Worm (Caenorhabditis elegans): ENCODE data around the gene ndua-5.

ndua-5 gene

DNA sequence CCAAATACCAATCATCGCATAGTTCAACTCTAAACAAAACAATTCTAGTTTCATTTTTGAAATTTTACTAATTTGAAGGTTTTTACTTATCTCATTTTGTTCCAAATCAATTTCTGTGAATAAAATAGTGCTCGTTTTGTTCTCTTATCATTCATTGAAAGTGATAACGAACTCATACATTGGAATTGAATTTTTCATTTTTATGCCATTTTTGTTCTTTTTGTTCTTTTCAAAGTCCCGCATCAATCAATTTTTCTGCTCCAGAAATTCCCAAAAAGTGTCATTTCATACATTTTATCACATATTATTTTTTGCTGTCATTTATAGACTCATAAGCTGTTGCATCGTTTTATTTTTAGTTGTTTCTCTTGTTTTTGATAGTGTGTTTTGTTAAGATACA is 12.8 kb upstream of the ndua-5 start:
- peak; percentile 39 for TF ChIP-seq elt-2 (tag; optimal IDR thresholded peaks at IDR 0.05)
- no peak for TF ChIP-seq unc-62 (GFP tag; optimal IDR thresholded peaks at IDR 0.05)

- TF ChIP-seq lir-3 (tag; optimal IDR thresholded peaks at IDR 0.05; ENCODE audit: poor library complexity) (no peak), sptf-1 (tag; optimal IDR thresholded peaks at IDR 0.05) (no peak), nhr-20 (tag; optimal IDR thresholded peaks at IDR 0.05) (peak; percentile 16), xbp-1 (tag; optimal IDR thresholded peaks at IDR 0.05) (no peak), nhr-12 (tag; optimal IDR thresholded peaks at IDR 0.05) (no peak), ceh-82 (tag; optimal IDR thresholded peaks at IDR 0.05) (no peak), nhr-71 (tag; optimal IDR thresholded peaks at IDR 0.05) (no peak), mab-9 (GFP tag; IDR thresholded peaks at IDR 0.05) (no peak), Y116A8C.19 (tag; optimal IDR thresholded peaks at IDR 0.05; ENCODE audit: borderline replicate concordance) (no peak), fkh-10 (GFP tag; optimal IDR thresholded peaks at IDR 0.05) (no peak), nhr-11 (tag; optimal IDR thresholded peaks at IDR 0.05) (no peak), blmp-1 (tag; optimal IDR thresholded peaks at IDR 0.05) (peak; percentile 22), efl-3 (GFP tag; optimal IDR thresholded peaks at IDR 0.05) (no peak), C16A3.4 (tag; optimal IDR thresholded peaks at IDR 0.05) (no peak), nhr-19 (GFP tag; conservative IDR thresholded peaks at IDR 0.05) (no peak), lin-14 (GFP tag; optimal IDR thresholded peaks at IDR 0.05) (peak; percentile 19), aha-1 (tag; optimal IDR thresholded peaks at IDR 0.05) (no peak), F16B12.6 (tag; optimal IDR thresholded peaks at IDR 0.05) (no peak), egl-13 (tag; optimal IDR thresholded peaks at IDR 0.05) (no peak), nhr-237 (tag; optimal IDR thresholded peaks at IDR 0.05) (no peak), nhr-85 (tag) (peak; percentile 82), tbx-2 (tag; optimal IDR thresholded peaks at IDR 0.05) (no peak), fkh-8 (tag; optimal IDR thresholded peaks at IDR 0.05) (no peak), ceh-8 (GFP tag; optimal IDR thresholded peaks at IDR 0.05) (no peak)
Measured at ce11 chrIV:9536124-9536523, 11.4 kb upstream of the ndua-5 start.

ce11 chrIV:9535105-9535504 is 10.4 kb upstream of the ndua-5 start:
- no peak for TF ChIP-seq lin-13 (GFP tag; optimal IDR thresholded peaks at IDR 0.05)
- TF ChIP-seq pqm-1 (tag; optimal IDR thresholded peaks at IDR 0.05) = no peak
- TF ChIP-seq ceh-88 (GFP tag; IDR thresholded peaks at IDR 0.05) = no peak
- no peak for TF ChIP-seq nhr-12 (tag; optimal IDR thresholded peaks at IDR 0.05)
- TF ChIP-seq nhr-85 (tag) = peak; percentile 76
- peak; percentile 28 for TF ChIP-seq nhr-19 (GFP tag; conservative IDR thresholded peaks at IDR 0.05)
- TF ChIP-seq lin-35 (GFP tag; optimal IDR thresholded peaks at IDR 0.05) = peak in 1 of 2 experiments; percentile 20
- TF ChIP-seq blmp-1 (tag; optimal IDR thresholded peaks at IDR 0.05) = peak; percentile 76
- TF ChIP-seq nhr-71 (tag; optimal IDR thresholded peaks at IDR 0.05) = peak; percentile 55
- TF ChIP-seq efl-1 (optimal IDR thresholded peaks at IDR 0.05) = no peak
- no peak for TF ChIP-seq efl-1 (GFP tag; optimal IDR thresholded peaks at IDR 0.05 in 1 of 2)
- TF ChIP-seq tbx-2 (tag; optimal IDR thresholded peaks at IDR 0.05) = peak; percentile 30
- peak; percentile 47 for TF ChIP-seq lin-14 (GFP tag; optimal IDR thresholded peaks at IDR 0.05)
- peak; percentile 39 for TF ChIP-seq nhr-90 (tag; optimal IDR thresholded peaks at IDR 0.05; ENCODE audit: poor library complexity)
- TF ChIP-seq snu-23 (GFP tag; optimal IDR thresholded peaks at IDR 0.05) = peak; percentile 58
- no peak for TF ChIP-seq efl-3 (GFP tag; optimal IDR thresholded peaks at IDR 0.05)
- peak in 5 of 6 experiments; percentile 46 to 81 (median 76) for TF ChIP-seq elt-3 (tag; optimal IDR thresholded peaks at IDR 0.05)
- TF ChIP-seq nhr-20 (tag; optimal IDR thresholded peaks at IDR 0.05) = peak; percentile 63

DNA sequence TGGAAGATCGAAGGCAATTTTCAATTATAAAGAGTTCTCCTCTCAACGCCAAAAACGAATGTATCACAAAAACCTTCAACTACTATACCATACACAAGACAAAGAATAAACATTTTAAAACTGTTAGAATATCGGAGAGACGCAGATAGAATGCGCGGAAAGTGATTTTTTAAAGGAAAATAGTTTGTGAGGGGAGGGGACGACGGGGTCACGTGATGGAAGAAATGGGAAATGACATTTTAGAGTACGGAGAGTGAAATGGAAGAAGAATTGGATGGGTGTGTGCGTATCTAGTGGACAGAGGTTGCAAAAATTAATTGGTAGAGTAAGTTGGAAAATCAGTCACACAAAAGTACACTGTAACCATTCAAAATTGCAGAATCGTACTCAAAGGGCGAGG is 9.6 kb upstream of the ndua-5 start:
- TF ChIP-seq swsn-7 (tag; optimal IDR thresholded peaks at IDR 0.05) = peak; percentile 55
- no peak for TF ChIP-seq elt-2 (tag; optimal IDR thresholded peaks at IDR 0.05)
- peak; percentile 21 for TF ChIP-seq unc-130 (tag; optimal IDR thresholded peaks at IDR 0.05)
- TF ChIP-seq isw-1 (GFP tag; IDR thresholded peaks at IDR 0.05) = no peak
- TF ChIP-seq ets-5 (GFP tag; IDR thresholded peaks at IDR 0.05) = no peak
- TF ChIP-seq pag-3 (tag; optimal IDR thresholded peaks at IDR 0.05; ENCODE audit: borderline replicate concordance, insufficient read depth) = no peak
- TF ChIP-seq unc-86 (tag; optimal IDR thresholded peaks at IDR 0.05) = no peak
- TF ChIP-seq grh-1 (GFP tag; IDR thresholded peaks at IDR 0.05) = peak; percentile 63; the same call in 1 of the 2 replicates
- no peak for TF ChIP-seq ceh-63 (GFP tag; optimal IDR thresholded peaks at IDR 0.05)
- peak; percentile 26 for TF ChIP-seq rnt-1 (tag; optimal IDR thresholded peaks at IDR 0.05)
- TF ChIP-seq Y116A8C.19 (tag; optimal IDR thresholded peaks at IDR 0.05; ENCODE audit: borderline replicate concordance) = no peak
- TF ChIP-seq lin-35 (GFP tag; optimal IDR thresholded peaks at IDR 0.05) = peak; percentile 9 to 66
- no peak for TF ChIP-seq F16B12.6 (tag; optimal IDR thresholded peaks at IDR 0.05)
- peak; percentile 59 for TF ChIP-seq xbp-1 (tag; optimal IDR thresholded peaks at IDR 0.05)
- no peak for TF ChIP-seq mef-2 (tag; optimal IDR thresholded peaks at IDR 0.05)
- no peak for TF ChIP-seq zag-1 (tag; optimal IDR thresholded peaks at IDR 0.05)
- peak; percentile 53 for TF ChIP-seq nhr-237 (tag; optimal IDR thresholded peaks at IDR 0.05)
- peak in 1 of 2 experiments; percentile 71 for TF ChIP-seq mdl-1 (tag; optimal IDR thresholded peaks at IDR 0.05)
- TF ChIP-seq pax-3 (tag; optimal IDR thresholded peaks at IDR 0.05) = no peak

All from whole organism, L1 larva.